Worm (Caenorhabditis elegans) whole organism, young adult: ENCODE measurements around the gene F13D12.10.

Experiments used
- F39B2.1 ChIP-seq: fragments of 200-800 bp; sonication (Bioruptor generic); IDR thresholded peaks from 2 replicates; pipeline ENCODE4 v1.3.6; 2022; ENCODE audit warnings: missing genetic modification reagents, missing genetic modification characterization, missing compliant biosample characterization
- F57C9.4 ChIP-seq: sonication (generic microtip); optimal IDR thresholded peaks from 2 replicates; lab custom pipeline; 2017; ENCODE audit warnings: mild to moderate bottlenecking, missing genetic modification characterization, missing compliant biosample characterization
- K12H6.12 ChIP-seq: fragments of 200-800 bp; sonication (Bioruptor generic); optimal IDR thresholded peaks from 2 replicates; lab custom pipeline; 2018; ENCODE audit warnings: mild to moderate bottlenecking, missing genetic modification characterization, missing compliant biosample characterization
- Y56A3A.18 ChIP-seq: fragments of 200-800 bp; sonication (Bioruptor generic); IDR thresholded peaks from 2 replicates; pipeline ENCODE4 v1.3.6; 2022; ENCODE audit warnings: missing genetic modification reagents, missing genetic modification characterization, missing compliant biosample characterization
- ceh-58 ChIP-seq: fragments of 200-800 bp; sonication (Bioruptor generic); IDR thresholded peaks from 2 replicates; pipeline ENCODE4 v1.3.6; 2022; ENCODE audit warnings: missing genetic modification characterization, missing compliant biosample characterization
- efl-1 ChIP-seq: fragments of 150-350 bp; optimal IDR thresholded peaks from 2 replicates; lab custom pipeline; 2014; ENCODE audit warnings: missing biosample characterization, missing genetic modification reagents, missing genetic modification characterization
- fkh-3 ChIP-seq: sonication (generic microtip); optimal IDR thresholded peaks from 2 replicates; lab custom pipeline; 2016; ENCODE audit warnings: mild to moderate bottlenecking, missing genetic modification characterization, missing compliant biosample characterization
- gei-17 ChIP-seq: fragments of 200-800 bp; sonication (Bioruptor generic); optimal IDR thresholded peaks from 2 replicates; lab custom pipeline; 2018; ENCODE audit warnings: mild to moderate bottlenecking, missing genetic modification characterization, missing compliant biosample characterization
- hmg-20 ChIP-seq: fragments of 200-800 bp; sonication (Bioruptor generic); IDR thresholded peaks from 2 replicates; pipeline ENCODE4 v1.3.6; 2022; ENCODE audit warnings: missing genetic modification reagents, missing genetic modification characterization, missing compliant biosample characterization
- lin-26 ChIP-seq: fragments of 200-800 bp; sonication (Bioruptor generic); IDR thresholded peaks from 2 replicates; pipeline ENCODE4 v1.3.6; 2022; ENCODE audit warnings: missing genetic modification reagents, missing genetic modification characterization, missing compliant biosample characterization
- unc-62 ChIP-seq: fragments of 150-350 bp; optimal IDR thresholded peaks from 2 replicates; lab custom pipeline; 2014; ENCODE audit warnings: missing biosample characterization, missing genetic modification reagents, missing genetic modification characterization
- ztf-3 ChIP-seq: fragments of 200-800 bp; sonication (Bioruptor generic); optimal IDR thresholded peaks from 2 replicates; lab custom pipeline; 2018; ENCODE audit warnings: mild to moderate bottlenecking, missing genetic modification characterization, missing compliant biosample characterization

DNA sequence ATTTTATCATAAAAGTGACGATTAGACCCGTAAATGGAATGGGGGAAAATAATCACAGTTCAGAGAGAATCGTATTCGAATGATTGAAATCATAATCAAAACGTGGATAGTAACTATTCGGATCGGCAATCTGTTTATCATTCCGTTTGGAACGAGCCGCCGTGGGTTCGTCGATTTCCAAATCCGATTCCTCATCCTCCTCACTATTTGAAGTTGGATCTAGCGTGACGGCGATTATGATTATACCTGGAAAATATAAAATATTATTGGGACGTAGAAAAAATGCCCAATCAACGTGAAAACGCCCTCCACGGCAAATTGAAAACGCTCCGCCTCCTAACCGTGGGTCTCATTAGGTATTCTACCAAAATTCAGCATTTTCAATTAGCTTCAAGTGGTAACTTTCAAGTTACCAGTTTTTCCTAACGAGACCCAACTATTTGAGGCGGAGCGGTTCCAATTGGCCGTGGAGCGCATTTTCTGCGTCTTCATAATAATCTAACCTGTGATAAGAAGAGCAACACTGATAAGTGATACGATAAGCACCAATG, 17.6 kb downstream of the F13D12.10 start:
- peak; percentile 6 for TF ChIP-seq K12H6.12 (tag; lab: Kevin White, UChicago)
- no peak for TF ChIP-seq hmg-20
- no peak for TF ChIP-seq efl-1
- no peak for TF ChIP-seq ztf-3
- TF ChIP-seq unc-62 (GFP tag; lab: Kevin White, UChicago) = no peak
- TF ChIP-seq Y56A3A.18 (GFP tag; lab: Robert Waterston, UW) = peak; percentile 61; the same call in 1 of the 2 replicates
- peak; percentile 67 for TF ChIP-seq gei-17 (GFP tag; lab: Kevin White, UChicago)
- no peak for TF ChIP-seq lin-26 (GFP tag; lab: Robert Waterston, UW)
- no peak for TF ChIP-seq F57C9.4 (tag; lab: Kevin White, UChicago)
- no peak for TF ChIP-seq F39B2.1 (GFP tag; lab: Robert Waterston, UW)
- TF ChIP-seq ceh-58 (GFP tag; lab: Robert Waterston, UW) = no peak
- TF ChIP-seq fkh-3 = peak; percentile 39
